Worm (Caenorhabditis elegans): ENCODE results near the gene sru-8.

ce11 chrV:9889629-9890028 is 46.0 kb downstream of the sru-8 start, which contains the start of gene fshr-1:
- no peak for TF ChIP-seq F13H6.1 (tag; optimal IDR thresholded peaks at IDR 0.05)
- TF ChIP-seq che-1 (tag; optimal IDR thresholded peaks at IDR 0.05), result no peak
- TF ChIP-seq ceh-14 (tag; optimal IDR thresholded peaks at IDR 0.05), result no peak
- no peak for TF ChIP-seq hlh-30 (tag; optimal IDR thresholded peaks at IDR 0.05; ENCODE audit: insufficient read depth)
- no peak for TF ChIP-seq pros-1 (tag; optimal IDR thresholded peaks at IDR 0.05)
- no peak for TF ChIP-seq pqm-1 (tag; optimal IDR thresholded peaks at IDR 0.05)
- no peak for TF ChIP-seq K09A11.1 (tag; optimal IDR thresholded peaks at IDR 0.05; ENCODE audit: insufficient read depth)
- TF ChIP-seq tbx-2 (tag; optimal IDR thresholded peaks at IDR 0.05), result no peak

Data from whole organism, late embryonic.